Fruit fly (Drosophila melanogaster) whole organism: ENCODE results near the gene CG7246.

Experiments used
- pan ChIP-seq: fragments of >200 bp; optimal IDR thresholded peaks from 2 replicates; lab custom pipeline; 2017
- psq ChIP-seq: fragments of >200 bp; optimal IDR thresholded peaks from 2 replicates; lab custom pipeline; 2017
- usp ChIP-seq: fragments of >200 bp; optimal IDR thresholded peaks from 2 replicates; lab custom pipeline; 2017; ENCODE audit warnings: missing biosample characterization, missing genetic modification characterization, mixed read lengths

dm6 chrX:9093062-9093461 is 12.2 kb upstream of the CG7246 start:
- TF ChIP-seq pan (lab: Kevin White, UChicago) (no peak), psq (lab: Kevin White, UChicago) (no peak), usp (no peak)
